Worm (Caenorhabditis elegans) whole organism, L4 larva: ENCODE results near the gene cyp-25A1.
A peak's percentile ranks its signal among the peaks of the same experiment; 100 is the strongest.

ENCODE experiments used
- D1046.2 ChIP-seq: fragments of 200-800 bp; sonication (Bioruptor generic); IDR thresholded peaks from 2 replicates; pipeline ENCODE4 v1.3.6; 2022; ENCODE audit warnings: missing genetic modification characterization, missing compliant biosample characterization
- F44E2.7 ChIP-seq: fragments of 200-800 bp; sonication (Bioruptor generic); IDR thresholded peaks from 2 replicates; pipeline ENCODE4 v2.1.2; 2022; ENCODE audit warnings: missing genetic modification characterization, missing compliant biosample characterization
- F49E8.2 ChIP-seq: sonication (generic microtip); optimal IDR thresholded peaks from 2 replicates; lab custom pipeline; 2016; ENCODE audit warnings: missing compliant biosample characterization, mild to moderate bottlenecking, missing genetic modification characterization, borderline replicate concordance
- T20F7.1 ChIP-seq: fragments of 200-800 bp; sonication (Bioruptor generic); optimal IDR thresholded peaks from 2 replicates; lab custom pipeline; 2018; ENCODE audit warnings: mild to moderate bottlenecking, missing genetic modification characterization, missing compliant biosample characterization
- T26A8.4 ChIP-seq: fragments of 200-800 bp; sonication (Bioruptor generic); IDR thresholded peaks from 2 replicates; pipeline ENCODE4 v1.3.6; 2022; ENCODE audit warnings: missing genetic modification characterization, missing compliant biosample characterization
- Y105C5A.15 ChIP-seq: fragments of 200-800 bp; sonication (Bioruptor generic); IDR thresholded peaks from 2 replicates; pipeline ENCODE4 v1.3.6; 2022; ENCODE audit warnings: missing genetic modification characterization, missing compliant biosample characterization
- Y48G9A.11 ChIP-seq: fragments of 200-800 bp; sonication (Bioruptor generic); IDR thresholded peaks from 2 replicates; pipeline ENCODE4 v1.3.6; 2022; ENCODE audit warnings: missing genetic modification reagents, missing genetic modification characterization, missing compliant biosample characterization
- Y75B8A.6 ChIP-seq: fragments of 200-800 bp; sonication (Bioruptor generic); IDR thresholded peaks from 2 replicates; pipeline ENCODE4 v1.3.6; 2022; ENCODE audit warnings: missing genetic modification reagents, missing genetic modification characterization, missing compliant biosample characterization
- ZK337.2 ChIP-seq: fragments of 200-800 bp; sonication (Bioruptor generic); IDR thresholded peaks from 2 replicates; pipeline ENCODE4 v1.3.6; 2022; ENCODE audit warnings: missing genetic modification reagents, missing genetic modification characterization, missing compliant biosample characterization
- ama-1 ChIP-seq: fragments of 150-350 bp; optimal IDR thresholded peaks from 2 replicates; lab custom pipeline; 2014; ENCODE audit warnings: inconsistent platforms, mixed read lengths
- arid-1 ChIP-seq: fragments of 200-800 bp; sonication (Bioruptor generic); conservative IDR thresholded peaks from 2 replicates; pipeline ENCODE4 v1.3.6; 2022; ENCODE audit warnings: missing genetic modification reagents, missing genetic modification characterization, missing compliant biosample characterization
- ceh-20 ChIP-seq: fragments of 200-800 bp; sonication (Bioruptor generic); IDR thresholded peaks from 2 replicates; pipeline ENCODE4 v1.3.6; 2022; ENCODE audit warnings: missing genetic modification reagents, missing genetic modification characterization, missing compliant biosample characterization
- ceh-44 ChIP-seq: fragments of 200-800 bp; sonication (Bioruptor generic); IDR thresholded peaks from 2 replicates; pipeline ENCODE4 v1.3.6; 2022; ENCODE audit warnings: missing genetic modification reagents, missing genetic modification characterization, missing compliant biosample characterization
- ctbp-1 ChIP-seq: fragments of 200-800 bp; sonication (Bioruptor generic); IDR thresholded peaks from 2 replicates; pipeline ENCODE4 v1.3.6; 2022; ENCODE audit warnings: missing genetic modification reagents, missing genetic modification characterization, missing compliant biosample characterization
- daf-12 ChIP-seq: fragments of 150-350 bp; optimal IDR thresholded peaks from 2 replicates; lab custom pipeline; 2014; ENCODE audit warnings: missing biosample characterization, missing genetic modification reagents, missing genetic modification characterization
- daf-8 ChIP-seq: fragments of 200-800 bp; sonication (Bioruptor generic); IDR thresholded peaks from 2 replicates; pipeline ENCODE4 v1.3.6; 2022; ENCODE audit warnings: missing genetic modification characterization, missing compliant biosample characterization
- dmd-9 ChIP-seq: fragments of 200-800 bp; sonication (Bioruptor generic); IDR thresholded peaks from 2 replicates; pipeline ENCODE4 v1.3.6; 2022; ENCODE audit warnings: missing genetic modification reagents, missing genetic modification characterization, missing compliant biosample characterization
- duxl-1 ChIP-seq: sonication (generic microtip); optimal IDR thresholded peaks from 2 replicates; lab custom pipeline; 2016; ENCODE audit warnings: mild to moderate bottlenecking, missing genetic modification characterization, moderate library complexity, missing compliant biosample characterization; ENCODE audit not compliant: poor library complexity
- egl-43 ChIP-seq: fragments of 200-800 bp; sonication (Bioruptor generic); IDR thresholded peaks from 2 replicates; pipeline ENCODE4 v1.3.6; 2022; ENCODE audit warnings: missing genetic modification reagents, missing genetic modification characterization, missing compliant biosample characterization
- fkh-10 ChIP-seq: fragments of 150-350 bp; optimal IDR thresholded peaks from 2 replicates; lab custom pipeline; 2014; ENCODE audit warnings: missing biosample characterization, missing genetic modification reagents, missing genetic modification characterization
- hlh-30 ChIP-seq: sonication (generic microtip); optimal IDR thresholded peaks from 2 replicates; lab custom pipeline; 2017; ENCODE audit warnings: antibody characterized with exemption, mild to moderate bottlenecking, missing genetic modification characterization, missing compliant biosample characterization; ENCODE audit not compliant: insufficient read depth
- jun-1 ChIP-seq: fragments of 150-350 bp; optimal IDR thresholded peaks from 2 replicates; lab custom pipeline; 2014; ENCODE audit warnings: missing biosample characterization, missing genetic modification reagents, missing genetic modification characterization
- lim-7 ChIP-seq: fragments of 200-800 bp; sonication (Bioruptor generic); IDR thresholded peaks from 2 replicates; pipeline ENCODE4 v1.3.6; 2022; ENCODE audit warnings: missing genetic modification characterization, missing compliant biosample characterization
- lin-1 ChIP-seq: fragments of 200-800 bp; sonication (Bioruptor generic); IDR thresholded peaks from 2 replicates; pipeline ENCODE4 v1.3.6; 2022; ENCODE audit warnings: missing genetic modification reagents, missing genetic modification characterization, missing compliant biosample characterization
- lin-13 ChIP-seq: fragments of 150-350 bp; optimal IDR thresholded peaks from 2 replicates; lab custom pipeline; 2014; ENCODE audit warnings: missing biosample characterization, missing genetic modification reagents, missing genetic modification characterization
- lin-15B ChIP-seq: fragments of 150-350 bp; sonication (generic microtip); optimal IDR thresholded peaks from 3 replicates; lab custom pipeline; 2014; ENCODE audit warnings: missing biosample characterization, missing genetic modification characterization
- lin-29 ChIP-seq: fragments of 200-800 bp; sonication (Bioruptor generic); IDR thresholded peaks from 2 replicates; pipeline ENCODE4 v1.3.6; 2022; ENCODE audit warnings: missing genetic modification reagents, missing genetic modification characterization, missing compliant biosample characterization
- lin-38 ChIP-seq: fragments of 200-800 bp; sonication (Bioruptor generic); IDR thresholded peaks from 2 replicates; pipeline ENCODE4 v1.3.6; 2022; ENCODE audit warnings: missing genetic modification reagents, missing genetic modification characterization, missing compliant biosample characterization
- lin-39 ChIP-seq: fragments of 150-350 bp; optimal IDR thresholded peaks from 2 replicates; lab custom pipeline; 2014; ENCODE audit warnings: missing biosample characterization, missing genetic modification reagents, missing genetic modification characterization
- lsy-2 ChIP-seq, 2 experiments: fragments of 150-350 bp in 1 of 2; sonication (generic microtip) in 1 of 2; optimal IDR thresholded peaks; 2 replicates each; lab custom pipeline; 2014 to 2017; ENCODE audit warnings: missing biosample characterization in 2 of 2, missing genetic modification characterization in 2 of 2
- madf-9 ChIP-seq: fragments of 200-800 bp; sonication (Bioruptor generic); conservative IDR thresholded peaks from 2 replicates; pipeline ENCODE4 v1.3.6; 2022; ENCODE audit warnings: missing genetic modification reagents, missing genetic modification characterization, missing compliant biosample characterization
- mdl-1 ChIP-seq, 2 experiments: fragments of 150-350 bp in 1 of 2; sonication (generic microtip) in 1 of 2; optimal IDR thresholded peaks; 2 replicates each; lab custom pipeline; 2014 to 2017; ENCODE audit warnings: missing biosample characterization in 2 of 2, missing genetic modification characterization in 2 of 2
- nhr-111 ChIP-seq: fragments of 200-800 bp; sonication (Bioruptor generic); optimal IDR thresholded peaks from 2 replicates; lab custom pipeline; 2018; ENCODE audit warnings: mild to moderate bottlenecking, missing genetic modification characterization, missing compliant biosample characterization
- nhr-41 ChIP-seq: fragments of 200-800 bp; sonication (Bioruptor generic); IDR thresholded peaks from 2 replicates; pipeline ENCODE4 v1.3.6; 2022; ENCODE audit warnings: missing genetic modification reagents, missing genetic modification characterization, missing compliant biosample characterization
- nhr-42 ChIP-seq: fragments of 200-800 bp; sonication (Bioruptor generic); IDR thresholded peaks from 2 replicates; pipeline ENCODE4 v1.3.6; 2022; ENCODE audit warnings: missing genetic modification characterization, missing compliant biosample characterization
- nhr-48 ChIP-seq: sonication (generic microtip); optimal IDR thresholded peaks from 2 replicates; lab custom pipeline; 2016; ENCODE audit warnings: mild to moderate bottlenecking, missing genetic modification characterization, missing compliant biosample characterization
- nhr-77 ChIP-seq: fragments of 150-350 bp; optimal IDR thresholded peaks from 2 replicates; lab custom pipeline; 2014; ENCODE audit warnings: missing biosample characterization, missing genetic modification characterization
- pha-4 ChIP-seq, 2 experiments: fragments of 150-350 bp in 1 of 2; fragments of 200-800 bp in 1 of 2; sonication (Bioruptor generic) in 1 of 2; IDR thresholded peaks in 1 of 2; optimal IDR thresholded peaks in 1 of 2; 2 replicates each; pipeline versions ENCODE4 v1.3.6 to Lab custom; 2014 to 2022; ENCODE audit warnings: missing genetic modification characterization in 2 of 2, missing genetic modification reagents in 2 of 2, missing biosample characterization in 1 of 2, missing compliant biosample characterization in 1 of 2
- php-3 ChIP-seq: fragments of 200-800 bp; sonication (Bioruptor generic); IDR thresholded peaks from 2 replicates; pipeline ENCODE4 v1.3.6; 2022; ENCODE audit warnings: missing genetic modification reagents, missing genetic modification characterization, missing compliant biosample characterization
- pqm-1 ChIP-seq: sonication (generic microtip); optimal IDR thresholded peaks from 2 replicates; lab custom pipeline; 2017; ENCODE audit warnings: missing biosample characterization, missing genetic modification characterization
- saeg-2 ChIP-seq: fragments of 200-800 bp; sonication (Bioruptor generic); IDR thresholded peaks from 2 replicates; pipeline ENCODE4 v1.3.6; 2022; ENCODE audit warnings: missing genetic modification reagents, missing genetic modification characterization, missing compliant biosample characterization
- set-16 ChIP-seq: fragments of 200-800 bp; sonication (Bioruptor generic); IDR thresholded peaks from 2 replicates; pipeline ENCODE4 v1.3.6; 2022; ENCODE audit warnings: missing genetic modification reagents, missing genetic modification characterization, missing compliant biosample characterization
- snpc-1.2 ChIP-seq: fragments of 200-800 bp; sonication (Bioruptor generic); IDR thresholded peaks from 2 replicates; pipeline ENCODE4 v1.3.6; 2022; ENCODE audit warnings: missing genetic modification reagents, missing genetic modification characterization, missing compliant biosample characterization
- snpc-4 ChIP-seq: fragments of 150-350 bp; optimal IDR thresholded peaks from 2 replicates; lab custom pipeline; 2014; ENCODE audit warnings: missing biosample characterization, missing genetic modification characterization
- spr-3 ChIP-seq: fragments of 200-800 bp; sonication (Bioruptor generic); optimal IDR thresholded peaks from 2 replicates; lab custom pipeline; 2018; ENCODE audit warnings: mild to moderate bottlenecking, missing genetic modification characterization, missing compliant biosample characterization
- tag-97 ChIP-seq: fragments of 200-800 bp; sonication (Bioruptor generic); IDR thresholded peaks from 2 replicates; pipeline ENCODE4 v1.3.6; 2022; ENCODE audit warnings: missing genetic modification characterization, missing compliant biosample characterization
- zag-1 ChIP-seq: fragments of 150-350 bp; optimal IDR thresholded peaks from 2 replicates; lab custom pipeline; 2014; ENCODE audit warnings: missing biosample characterization, missing genetic modification characterization
- zfp-3 ChIP-seq: fragments of 200-800 bp; sonication (Bioruptor generic); conservative IDR thresholded peaks from 2 replicates; pipeline ENCODE4 v1.3.6; 2022; ENCODE audit warnings: missing genetic modification reagents, missing genetic modification characterization, missing compliant biosample characterization

cyp-25A1 gene

ce11 chrIII:3869292-3869781 lies 36.9 kb downstream of the cyp-25A1 start (continued):
- TF ChIP-seq lin-38 (GFP tag; lab: Robert Waterston, UW) (peak; percentile 78), saeg-2 (GFP tag; lab: Robert Waterston, UW) (no peak), nhr-42 (GFP tag; lab: Robert Waterston, UW) (0 out of 2 replicates have a peak, but pooled peaks have one; percentile 42), php-3 (GFP tag; lab: Robert Waterston, UW) (0 out of 2 replicates have a peak, but pooled peaks have one; percentile 20), lin-1 (peak; percentile 17), fkh-10 (GFP tag; lab: Kevin White, UChicago) (no peak), Y105C5A.15 (peak; percentile 27; the same call in 1 of the 2 replicates), zag-1 (tag; lab: Kevin White, UChicago) (no peak), T26A8.4 (GFP tag; lab: Robert Waterston, UW) (peak; percentile 59; the same call in 1 of the 2 replicates), ceh-44 (GFP tag; lab: Robert Waterston, UW) (no peak), daf-8 (no peak), ZK337.2 (no peak), mdl-1 (tag; optimal IDR thresholded peaks at IDR 0.05; lab: Kevin White, UChicago) (peak in 1 of 2 experiments; percentile 1), madf-9 (GFP tag; lab: Robert Waterston, UW) (peak; percentile 35; the same call in 1 of the 2 replicates), set-16 (GFP tag; lab: Robert Waterston, UW) (peak; percentile 44), hlh-30 (no peak), ceh-20 (GFP tag; lab: Robert Waterston, UW) (no peak), F44E2.7 (GFP tag; lab: Robert Waterston, UW) (0 out of 2 replicates have a peak, but pooled peaks have one; percentile 17), zfp-3 (peak; percentile 86; the same call in 1 of the 2 replicates), nhr-111 (GFP tag; lab: Kevin White, UChicago) (no peak), D1046.2 (GFP tag; lab: Robert Waterston, UW) (peak; percentile 75; the same call in 1 of the 2 replicates), lin-39 (tag; lab: Kevin White, UChicago) (no peak), lin-29 (GFP tag; lab: Robert Waterston, UW) (no peak), snpc-4 (tag; lab: Kevin White, UChicago) (no peak), lsy-2 (tag; optimal IDR thresholded peaks at IDR 0.05; lab: Kevin White, UChicago) (peak; percentile 53 to 54), snpc-1.2 (GFP tag; lab: Robert Waterston, UW) (peak; percentile 71), nhr-41 (0 out of 2 replicates have a peak, but pooled peaks have one; percentile 47), ctbp-1 (GFP tag; lab: Robert Waterston, UW) (peak; percentile 37; the same call in 1 of the 2 replicates), egl-43 (GFP tag; lab: Robert Waterston, UW) (peak; percentile 3; the same call in 1 of the 2 replicates), duxl-1 (tag; lab: Kevin White, UChicago) (no peak), lim-7 (GFP tag; lab: Robert Waterston, UW) (peak; percentile 64), Y48G9A.11 (GFP tag; lab: Robert Waterston, UW) (peak; percentile 73), nhr-77 (peak; percentile 32), T20F7.1 (GFP tag; lab: Kevin White, UChicago) (peak; percentile 36), spr-3 (GFP tag; lab: Kevin White, UChicago) (peak; percentile 54), daf-12 (tag; lab: Kevin White, UChicago) (no peak), ama-1 (peak; percentile 86), lin-15B (tag; lab: Kevin White, UChicago) (no peak), F49E8.2 (tag; lab: Kevin White, UChicago) (peak; percentile 96), pqm-1 (no peak), lin-13 (GFP tag; lab: Kevin White, UChicago) (peak; percentile 71), tag-97 (GFP tag; lab: Robert Waterston, UW) (no peak), nhr-48 (tag; lab: Kevin White, UChicago) (peak; percentile 16), Y75B8A.6 (GFP tag; lab: Robert Waterston, UW) (peak; percentile 55; the same call in 1 of the 2 replicates), pha-4 (GFP tag; IDR thresholded peaks at IDR 0.05; lab: Robert Waterston, UW) (peak; percentile 59), pha-4 (tag; optimal IDR thresholded peaks at IDR 0.05; lab: Kevin White, UChicago) (no peak), dmd-9 (GFP tag; lab: Robert Waterston, UW) (no peak), arid-1 (peak; percentile 66; the same call in 1 of the 2 replicates), jun-1 (tag; lab: Kevin White, UChicago) (no peak)
